Fruit fly (Drosophila melanogaster): ENCODE data around the gene cyr.

dm6 chrX:8157294-8157693, 21.8 kb upstream of the cyr start, which contains the start of the genes Traf6 and GIIIspla2:
- TF ChIP-seq acj6 (GFP tag; optimal IDR thresholded peaks at IDR 0.05) (peak; percentile 63), OdsH (GFP tag; optimal IDR thresholded peaks at IDR 0.05) (no peak), Met (GFP tag; optimal IDR thresholded peaks at IDR 0.05) (peak; percentile 78), pdm3 (GFP tag; optimal IDR thresholded peaks at IDR 0.05) (peak; percentile 80), CG15336 (GFP tag; IDR thresholded peaks at IDR 0.05) (peak; percentile 80), CG6163 (GFP tag; IDR thresholded peaks at IDR 0.05) (peak; percentile 86; the same call in 2 of the 3 replicates), Sox15 (GFP tag; optimal IDR thresholded peaks at IDR 0.05) (peak; percentile 39), CG10631 (GFP tag; optimal IDR thresholded peaks at IDR 0.05) (peak; percentile 81), CG11902 (GFP tag; optimal IDR thresholded peaks at IDR 0.05) (peak; percentile 54), CG1621 (tag; optimal IDR thresholded peaks at IDR 0.05) (peak; percentile 68), CG3919 (GFP tag; optimal IDR thresholded peaks at IDR 0.05) (no peak), eg (GFP tag; IDR thresholded peaks at IDR 0.05) (peak; percentile 83), CG32006 (GFP tag; optimal IDR thresholded peaks at IDR 0.05) (no peak)

All from whole organism, prepupa.